Fruit fly (Drosophila melanogaster) whole organism, embryonic: ENCODE measurements around the gene CG1824.

Experiments
- Aef1 ChIP-seq: fragments of 200-800 bp; sonication (Bioruptor generic); IDR thresholded peaks from 3 replicates; pipeline ENCODE4 v1.3.6; 2022; ENCODE audit warnings: missing biosample characterization, missing genetic modification characterization
- B-H2 ChIP-seq: fragments of 200-800 bp; sonication (Bioruptor generic); optimal IDR thresholded peaks from 2 replicates; lab custom pipeline; 2018; ENCODE audit warnings: missing biosample characterization, mild to moderate bottlenecking, missing genetic modification characterization
- CG1024 ChIP-seq: fragments of 200-800 bp; sonication (Bioruptor generic); IDR thresholded peaks from 2 replicates; pipeline ENCODE4 v1.3.6; 2022; ENCODE audit warnings: missing biosample characterization, missing genetic modification characterization
- CG10267 ChIP-seq: fragments of 200-800 bp; sonication (Bioruptor generic); optimal IDR thresholded peaks from 2 replicates; lab custom pipeline; 2018; ENCODE audit warnings: missing biosample characterization, mild to moderate bottlenecking, missing genetic modification characterization, moderate library complexity
- CG10462 ChIP-seq: fragments of 200-800 bp; sonication (Bioruptor generic); optimal IDR thresholded peaks from 2 replicates; lab custom pipeline; 2016; ENCODE audit warnings: missing biosample characterization, missing genetic modification characterization
- CG13894 ChIP-seq: fragments of 200-800 bp; sonication (Bioruptor generic); optimal IDR thresholded peaks from 3 replicates; lab custom pipeline; 2018; ENCODE audit warnings: missing biosample characterization, mild to moderate bottlenecking, missing genetic modification characterization, moderate library complexity
- CG16779 ChIP-seq: fragments of 200-800 bp; sonication (Bioruptor generic); IDR thresholded peaks from 2 replicates; pipeline ENCODE4 v1.3.6; 2022; ENCODE audit warnings: missing biosample characterization, missing genetic modification characterization
- CG17912 ChIP-seq: fragments of 200-800 bp; sonication (Bioruptor generic); optimal IDR thresholded peaks from 2 replicates; lab custom pipeline; 2018; ENCODE audit warnings: missing biosample characterization, mild to moderate bottlenecking, missing genetic modification characterization
- CG2120 ChIP-seq: fragments of 200-800 bp; sonication (Bioruptor generic); optimal IDR thresholded peaks from 3 replicates; lab custom pipeline; 2016; ENCODE audit warnings: missing biosample characterization, missing genetic modification characterization
- CG34422 ChIP-seq: fragments of 200-800 bp; sonication (Bioruptor generic); IDR thresholded peaks from 3 replicates; pipeline ENCODE4 v1.3.6; 2022; ENCODE audit warnings: missing biosample characterization, missing genetic modification characterization
- CG6689 ChIP-seq: fragments of 200-800 bp; sonication (Bioruptor generic); IDR thresholded peaks from 2 replicates; pipeline ENCODE4 v1.3.6; 2022; ENCODE audit warnings: missing biosample characterization, missing genetic modification characterization
- CG6854 ChIP-seq: fragments of 200-800 bp; sonication (Bioruptor generic); optimal IDR thresholded peaks from 3 replicates; lab custom pipeline; 2017; ENCODE audit warnings: missing biosample characterization, mild to moderate bottlenecking, missing genetic modification characterization
- CG7987 ChIP-seq: fragments of 200-800 bp; sonication (Bioruptor generic); optimal IDR thresholded peaks from 2 replicates; lab custom pipeline; 2018; ENCODE audit warnings: missing biosample characterization, mild to moderate bottlenecking, missing genetic modification characterization, moderate library complexity
- CG8089 ChIP-seq: fragments of 200-800 bp; sonication (Bioruptor generic); optimal IDR thresholded peaks from 3 replicates; lab custom pipeline; 2016; ENCODE audit warnings: missing biosample characterization, missing genetic modification characterization
- CG8290 ChIP-seq, 3 experiments: fragments of 200-800 bp; sonication (Bioruptor generic); optimal IDR thresholded peaks; 2 replicates each; lab custom pipeline; 2016 to 2019; ENCODE audit warnings: missing biosample characterization in 3 of 3, missing genetic modification characterization in 3 of 3, mild to moderate bottlenecking in 2 of 3, moderate library complexity in 1 of 3
- CG8359 ChIP-seq: fragments of 200-800 bp; sonication (Bioruptor generic); optimal IDR thresholded peaks from 2 replicates; lab custom pipeline; 2017; ENCODE audit warnings: missing biosample characterization, mild to moderate bottlenecking, missing genetic modification characterization, borderline replicate concordance
- CG8924 ChIP-seq: fragments of 200-800 bp; optimal IDR thresholded peaks from 3 replicates; lab custom pipeline; 2019; ENCODE audit warnings: missing biosample characterization, mild to moderate bottlenecking, missing genetic modification characterization, moderate library complexity
- D19B ChIP-seq: fragments of 200-800 bp; sonication (Bioruptor generic); optimal IDR thresholded peaks from 2 replicates; lab custom pipeline; 2017; ENCODE audit warnings: missing biosample characterization, mild to moderate bottlenecking, missing genetic modification characterization
- Dad ChIP-seq: fragments of 200-800 bp; sonication (Bioruptor generic); optimal IDR thresholded peaks from 3 replicates; lab custom pipeline; 2016; ENCODE audit warnings: missing biosample characterization, missing genetic modification characterization
- Dek ChIP-seq: fragments of 200-800 bp; sonication (Bioruptor generic); optimal IDR thresholded peaks from 3 replicates; lab custom pipeline; 2019; ENCODE audit warnings: missing biosample characterization, mild to moderate bottlenecking, missing genetic modification characterization, moderate library complexity
- Dip3 ChIP-seq: fragments of 200-800 bp; sonication (Bioruptor generic); optimal IDR thresholded peaks from 3 replicates; lab custom pipeline; 2016; ENCODE audit warnings: missing biosample characterization, missing genetic modification characterization
- Dref ChIP-seq: fragments of 200-800 bp; sonication (Bioruptor generic); IDR thresholded peaks from 2 replicates; pipeline ENCODE4 v1.3.6; 2022; ENCODE audit warnings: missing biosample characterization, missing genetic modification characterization
- Ets97D ChIP-seq: fragments of 200-800 bp; sonication (Bioruptor generic); optimal IDR thresholded peaks from 3 replicates; lab custom pipeline; 2016; ENCODE audit warnings: missing biosample characterization, missing genetic modification characterization
- H15 ChIP-seq: fragments of 200-800 bp; sonication (Bioruptor generic); IDR thresholded peaks from 3 replicates; pipeline ENCODE4 v1.3.6; 2022; ENCODE audit warnings: missing biosample characterization, missing genetic modification characterization
- Hmx ChIP-seq: fragments of 200-800 bp; sonication (Bioruptor generic); optimal IDR thresholded peaks from 2 replicates; lab custom pipeline; 2016; ENCODE audit warnings: missing biosample characterization, missing genetic modification characterization
- Hr51 ChIP-seq, 2 experiments: fragments of 200-800 bp; sonication (Bioruptor generic); optimal IDR thresholded peaks; 2 replicates in 1 of 2; 3 replicates in 1 of 2; lab custom pipeline; 2016 to 2018; ENCODE audit warnings: missing biosample characterization in 2 of 2, missing genetic modification characterization in 2 of 2, mild to moderate bottlenecking in 1 of 2, moderate library complexity in 1 of 2
- Opbp ChIP-seq: fragments of 200-800 bp; sonication (Bioruptor generic); IDR thresholded peaks from 3 replicates; pipeline ENCODE4 v1.3.6; 2022; ENCODE audit warnings: missing biosample characterization, missing genetic modification characterization; ENCODE audit not compliant: partially characterized antibody
- Rx ChIP-seq: fragments of 200-800 bp; sonication (Bioruptor generic); IDR thresholded peaks from 2 replicates; pipeline ENCODE4 v1.3.6; 2022; ENCODE audit warnings: missing biosample characterization, missing genetic modification characterization
- bcd ChIP-seq: fragments of 200-800 bp; sonication (Bioruptor generic); optimal IDR thresholded peaks from 2 replicates; lab custom pipeline; 2017; ENCODE audit warnings: missing biosample characterization, mild to moderate bottlenecking, missing genetic modification characterization
- br ChIP-seq: fragments of >200 bp; optimal IDR thresholded peaks from 2 replicates; lab custom pipeline; 2017
- chn ChIP-seq: fragments of 200-800 bp; sonication (Bioruptor generic); optimal IDR thresholded peaks from 2 replicates; lab custom pipeline; 2016; ENCODE audit warnings: missing biosample characterization, missing genetic modification characterization
- crc ChIP-seq: fragments of 200-800 bp; sonication (Bioruptor generic); optimal IDR thresholded peaks from 2 replicates; lab custom pipeline; 2016; ENCODE audit warnings: missing biosample characterization, missing genetic modification characterization
- crol ChIP-seq: fragments of 200-800 bp; sonication (Bioruptor generic); IDR thresholded peaks from 2 replicates; pipeline ENCODE4 v1.3.6; 2022; ENCODE audit warnings: missing biosample characterization, missing genetic modification characterization
- crp ChIP-seq, 2 experiments: fragments of 200-800 bp; sonication (Bioruptor generic); optimal IDR thresholded peaks; 2 replicates in 1 of 2; 3 replicates in 1 of 2; lab custom pipeline; 2017; ENCODE audit warnings: missing biosample characterization in 2 of 2, missing genetic modification characterization in 2 of 2, mild to moderate bottlenecking in 1 of 2, moderate library complexity in 1 of 2
- dm ChIP-seq: fragments of 200-800 bp; sonication (Bioruptor generic); optimal IDR thresholded peaks from 3 replicates; lab custom pipeline; 2016; ENCODE audit warnings: missing biosample characterization, missing genetic modification characterization
- emc ChIP-seq: fragments of 200-800 bp; sonication (Bioruptor generic); optimal IDR thresholded peaks from 2 replicates; lab custom pipeline; 2016; ENCODE audit warnings: missing biosample characterization, missing genetic modification characterization
- ems ChIP-seq: fragments of 200-800 bp; sonication (Bioruptor generic); optimal IDR thresholded peaks from 3 replicates; lab custom pipeline; 2016; ENCODE audit warnings: missing biosample characterization, missing genetic modification characterization
- gcm2 ChIP-seq: fragments of 200-800 bp; sonication (Bioruptor generic); optimal IDR thresholded peaks from 2 replicates; lab custom pipeline; 2016; ENCODE audit warnings: missing biosample characterization, missing genetic modification characterization
- gsb ChIP-seq: fragments of 200-800 bp; sonication (Bioruptor generic); IDR thresholded peaks from 2 replicates; pipeline ENCODE4 v1.3.6; 2022; ENCODE audit warnings: missing biosample characterization, missing genetic modification characterization
- h ChIP-seq: fragments of >200 bp; optimal IDR thresholded peaks from 2 replicates; lab custom pipeline; 2017
- hb ChIP-seq: fragments of 200-800 bp; sonication (Bioruptor generic); IDR thresholded peaks from 3 replicates; pipeline ENCODE4 v1.3.6; 2022; ENCODE audit warnings: missing biosample characterization, missing genetic modification characterization; ENCODE audit not compliant: partially characterized antibody
- her ChIP-seq: fragments of 200-800 bp; sonication (Bioruptor generic); optimal IDR thresholded peaks from 2 replicates; lab custom pipeline; 2016; ENCODE audit warnings: missing biosample characterization, missing genetic modification characterization
- insv ChIP-seq, 2 experiments: fragments of 200-800 bp; sonication (Bioruptor generic); optimal IDR thresholded peaks; 3 replicates each; lab custom pipeline; 2016 to 2018; ENCODE audit warnings: missing biosample characterization in 2 of 2, missing genetic modification characterization in 2 of 2
- inv ChIP-seq: fragments of 200-800 bp; sonication (Bioruptor generic); IDR thresholded peaks from 2 replicates; pipeline ENCODE4 v1.3.6; 2022; ENCODE audit warnings: missing biosample characterization, missing genetic modification characterization; ENCODE audit not compliant: partially characterized antibody
- jumu ChIP-seq: fragments of 200-800 bp; sonication (Bioruptor generic); optimal IDR thresholded peaks from 3 replicates; lab custom pipeline; 2016; ENCODE audit warnings: missing biosample characterization, missing genetic modification characterization
- klu ChIP-seq: fragments of 200-800 bp; sonication (Bioruptor generic); IDR thresholded peaks from 2 replicates; pipeline ENCODE4 v1.3.6; 2022; ENCODE audit warnings: missing biosample characterization, missing genetic modification characterization
- pnt ChIP-seq: fragments of 200-800 bp; sonication (Bioruptor generic); optimal IDR thresholded peaks from 3 replicates; lab custom pipeline; 2016; ENCODE audit warnings: missing biosample characterization, missing genetic modification characterization
- pzg ChIP-seq: fragments of 200-800 bp; sonication (Bioruptor generic); optimal IDR thresholded peaks from 3 replicates; lab custom pipeline; 2018; ENCODE audit warnings: missing biosample characterization, mild to moderate bottlenecking, missing genetic modification characterization, moderate library complexity
- schlank ChIP-seq: fragments of 200-800 bp; sonication (Bioruptor generic); optimal IDR thresholded peaks from 2 replicates; lab custom pipeline; 2018; ENCODE audit warnings: missing biosample characterization, mild to moderate bottlenecking, missing genetic modification characterization
- tin ChIP-seq: fragments of 200-800 bp; sonication (Bioruptor generic); optimal IDR thresholded peaks from 3 replicates; lab custom pipeline; 2016; ENCODE audit warnings: missing biosample characterization, missing genetic modification characterization
- toy ChIP-seq: fragments of 200-800 bp; sonication (Bioruptor generic); IDR thresholded peaks from 2 replicates; pipeline ENCODE4 v1.3.6; 2022; ENCODE audit warnings: missing biosample characterization, missing genetic modification characterization

CG1824 gene

DNA sequence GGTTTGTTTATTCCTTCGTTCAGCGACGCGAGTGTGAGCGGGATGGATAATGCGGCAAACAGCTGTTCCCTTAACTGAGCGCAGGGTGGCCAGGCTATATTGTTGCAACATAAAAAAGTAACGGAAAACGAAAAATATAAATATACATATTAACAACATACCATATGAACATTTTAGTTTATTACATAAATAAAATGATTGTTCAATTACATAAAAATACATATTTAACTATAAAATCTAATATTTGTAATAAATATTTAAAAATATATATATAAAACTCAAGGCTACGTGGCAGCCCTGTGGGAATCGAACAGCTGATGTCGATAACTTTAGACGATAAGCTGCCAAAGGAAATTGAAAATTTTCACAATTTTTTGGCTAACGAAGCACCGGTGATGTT, 34.1 kb upstream of the CG1824 start, which contains the start of the genes Aven and CG2540 (continued):
- TF ChIP-seq CG6689: peak; percentile 59; the same call in 1 of the 2 replicates
- TF ChIP-seq Hmx (GFP tag; lab: Kevin White, UChicago): no peak
- TF ChIP-seq Dad (GFP tag; lab: Kevin White, UChicago): no peak
- no peak for TF ChIP-seq Dip3 (GFP tag; lab: Kevin White, UChicago)
- no peak for TF ChIP-seq jumu
- peak in 1 of 2 experiments; percentile 72 for TF ChIP-seq insv (GFP tag; optimal IDR thresholded peaks at IDR 0.05; lab: Kevin White, UChicago)
- no peak for TF ChIP-seq gcm2 (GFP tag; lab: Kevin White, UChicago)
- peak; percentile 50 for TF ChIP-seq Dref (GFP tag; lab: Robert Waterston, UW)
- TF ChIP-seq CG8089 (GFP tag; lab: Kevin White, UChicago): no peak
- TF ChIP-seq CG6854: peak; percentile 81
- no peak for TF ChIP-seq pnt (GFP tag; lab: Kevin White, UChicago)
- TF ChIP-seq pzg (GFP tag; lab: Kevin White, UChicago): peak; percentile 22
- no peak for TF ChIP-seq H15 (GFP tag; lab: Robert Waterston, UW)
- TF ChIP-seq dm: no peak
- TF ChIP-seq crol (GFP tag; lab: Robert Waterston, UW): no peak
- TF ChIP-seq klu (GFP tag; lab: Robert Waterston, UW): no peak
- TF ChIP-seq crc (GFP tag; lab: Kevin White, UChicago): no peak
- TF ChIP-seq CG7987 (GFP tag; lab: Kevin White, UChicago): peak; percentile 26
- no peak for TF ChIP-seq Ets97D (GFP tag; lab: Kevin White, UChicago)
- no peak for TF ChIP-seq h (lab: Kevin White, UChicago)
- TF ChIP-seq her (GFP tag; lab: Kevin White, UChicago): no peak
- TF ChIP-seq D19B: peak; percentile 67
- TF ChIP-seq CG17912 (GFP tag; lab: Kevin White, UChicago): peak; percentile 63
- peak; percentile 91 for TF ChIP-seq CG8924 (tag; lab: Kevin White, UChicago)
- TF ChIP-seq CG8359: peak; percentile 44
- no peak for TF ChIP-seq CG16779 (GFP tag; lab: Robert Waterston, UW)
- peak; percentile 33; the same call in 1 of the 3 replicates for TF ChIP-seq CG34422 (GFP tag; lab: Robert Waterston, UW)
- TF ChIP-seq Dek (tag; lab: Kevin White, UChicago): peak; percentile 78
- TF ChIP-seq CG8290 (GFP tag; optimal IDR thresholded peaks at IDR 0.05; lab: Kevin White, UChicago): peak; percentile 39
- peak in 1 of 2 experiments; percentile 16 for TF ChIP-seq CG8290 (tag; optimal IDR thresholded peaks at IDR 0.05; lab: Kevin White, UChicago)
- TF ChIP-seq CG10267 (tag; lab: Kevin White, UChicago): peak; percentile 84
- peak; percentile 56 for TF ChIP-seq CG2120 (GFP tag; lab: Kevin White, UChicago)
- peak; percentile 80 for TF ChIP-seq bcd (GFP tag; lab: Kevin White, UChicago)
- no peak for TF ChIP-seq Opbp (GFP tag; lab: Robert Waterston, UW)
- TF ChIP-seq CG13894 (tag; lab: Kevin White, UChicago): peak; percentile 85
- TF ChIP-seq chn (GFP tag; lab: Kevin White, UChicago): no peak
- TF ChIP-seq tin (GFP tag; lab: Kevin White, UChicago): peak; percentile 76
- peak; percentile 93 for TF ChIP-seq B-H2 (GFP tag; lab: Kevin White, UChicago)
- TF ChIP-seq Hr51 (GFP tag; optimal IDR thresholded peaks at IDR 0.05; lab: Kevin White, UChicago): peak; percentile 2 to 89
- TF ChIP-seq Aef1 (GFP tag; lab: Robert Waterston, UW): 0 out of 3 replicates have a peak, but pooled peaks have one; percentile 13
- TF ChIP-seq schlank (tag; lab: Kevin White, UChicago): peak; percentile 3
- TF ChIP-seq emc (GFP tag; lab: Kevin White, UChicago): no peak
- TF ChIP-seq ems (GFP tag; lab: Kevin White, UChicago): no peak
- TF ChIP-seq CG10462 (GFP tag; lab: Kevin White, UChicago): peak; percentile 37
- TF ChIP-seq hb (GFP tag; lab: Robert Waterston, UW): no peak
- no peak for TF ChIP-seq toy (GFP tag; lab: Robert Waterston, UW)
- TF ChIP-seq Rx (GFP tag; lab: Robert Waterston, UW): no peak
- TF ChIP-seq CG1024 (GFP tag; lab: Robert Waterston, UW): no peak
- 0 out of 2 replicates have a peak, but pooled peaks have one; percentile 34 for TF ChIP-seq gsb (GFP tag; lab: Robert Waterston, UW)
- no peak for TF ChIP-seq inv (GFP tag; lab: Robert Waterston, UW)
- no peak for TF ChIP-seq br (lab: Kevin White, UChicago)
- TF ChIP-seq crp (GFP tag; optimal IDR thresholded peaks at IDR 0.05; lab: Kevin White, UChicago): peak; percentile 70 to 93
